Fruit fly (Drosophila melanogaster): Measurements from ENCODE around the gene Shmt.
"Not testable (repeated sequence)": the region's sequence is repeated elsewhere in the genome, so short reads cannot be mapped to it uniquely, and the experiment has no call there.

Shmt gene

dm6 chrX:5916494-5917309, at the start of gene Shmt, which contains the start of gene CG3726:
Gene Shmt, minus strand, starts transcription at chrX:5916797.
Gene CG3726, plus strand, starts transcription at chrX:5917097.
- TF ChIP-seq Dll (optimal IDR thresholded peaks at IDR 0.05) (no peak), EcR (GFP tag; optimal IDR thresholded peaks at IDR 0.05) (no peak), psq (optimal IDR thresholded peaks at IDR 0.05) (no peak), CG8478 (optimal IDR thresholded peaks at IDR 0.05) (no peak), pan (optimal IDR thresholded peaks at IDR 0.05) (no peak), usp (GFP tag; optimal IDR thresholded peaks at IDR 0.05) (no peak)

- no peak for TF ChIP-seq CG8478 (optimal IDR thresholded peaks at IDR 0.05)
- TF ChIP-seq pan (optimal IDR thresholded peaks at IDR 0.05), result no peak
- TF ChIP-seq EcR (GFP tag; optimal IDR thresholded peaks at IDR 0.05), result no peak
- no peak for TF ChIP-seq psq (optimal IDR thresholded peaks at IDR 0.05)
- TF ChIP-seq Dll (optimal IDR thresholded peaks at IDR 0.05), result no peak
- TF ChIP-seq usp (GFP tag; optimal IDR thresholded peaks at IDR 0.05), result no peak
These were observed 49.2 kb upstream of the Shmt start, which contains the start of gene Grip for dm6 chrX:5965517-5966397. Gene Grip, plus strand, starts transcription at chrX:5966279.

dm6 chrX:5964169-5964686, 47.6 kb upstream of the Shmt start:
- TF ChIP-seq Dll (optimal IDR thresholded peaks at IDR 0.05) (no peak), psq (optimal IDR thresholded peaks at IDR 0.05) (no peak), usp (GFP tag; optimal IDR thresholded peaks at IDR 0.05) (no peak), CG8478 (optimal IDR thresholded peaks at IDR 0.05) (no peak), pan (optimal IDR thresholded peaks at IDR 0.05) (no peak), EcR (GFP tag; optimal IDR thresholded peaks at IDR 0.05) (no peak)

dm6 chrX:5956646-5957441, 40.2 kb upstream of the Shmt start:
- TF ChIP-seq Dll (optimal IDR thresholded peaks at IDR 0.05) (no peak), psq (optimal IDR thresholded peaks at IDR 0.05) (no peak), pan (optimal IDR thresholded peaks at IDR 0.05) (no peak), CG8478 (optimal IDR thresholded peaks at IDR 0.05) (no peak)

dm6 chrX:5955207-5955679, 38.6 kb upstream of the Shmt start, which contains the start of gene CG6067:
Gene CG6067, plus strand, starts transcription at chrX:5955629.
- TF ChIP-seq EcR (GFP tag; optimal IDR thresholded peaks at IDR 0.05) (no peak), pan (optimal IDR thresholded peaks at IDR 0.05) (no peak), CG8478 (optimal IDR thresholded peaks at IDR 0.05) (no peak), psq (optimal IDR thresholded peaks at IDR 0.05) (no peak), Dll (optimal IDR thresholded peaks at IDR 0.05) (no peak), usp (GFP tag; optimal IDR thresholded peaks at IDR 0.05) (no peak)

dm6 chrX:5952265-5952664, 35.7 kb upstream of the Shmt start, which contains the start of gene CG6048:
Gene CG6048, plus strand, starts transcription at chrX:5952565.
- TF ChIP-seq EcR (GFP tag; optimal IDR thresholded peaks at IDR 0.05), result no peak
- TF ChIP-seq pan (optimal IDR thresholded peaks at IDR 0.05), result no peak
- no peak for TF ChIP-seq Dll (optimal IDR thresholded peaks at IDR 0.05)
- TF ChIP-seq CG8478 (optimal IDR thresholded peaks at IDR 0.05), result no peak
- TF ChIP-seq usp (GFP tag; optimal IDR thresholded peaks at IDR 0.05), result no peak
- no peak for TF ChIP-seq psq (optimal IDR thresholded peaks at IDR 0.05)

- TF ChIP-seq pan (optimal IDR thresholded peaks at IDR 0.05), result no peak
- no peak for TF ChIP-seq CG8478 (optimal IDR thresholded peaks at IDR 0.05)
- no peak for TF ChIP-seq usp (GFP tag; optimal IDR thresholded peaks at IDR 0.05)
- no peak for TF ChIP-seq EcR (GFP tag; optimal IDR thresholded peaks at IDR 0.05)
- no peak for TF ChIP-seq Dll (optimal IDR thresholded peaks at IDR 0.05)
- TF ChIP-seq psq (optimal IDR thresholded peaks at IDR 0.05), result no peak
These were observed 33.4 kb upstream of the Shmt start, which contains the start of gene CG32755 for dm6 chrX:5949951-5950350. Gene CG32755, plus strand, starts transcription at chrX:5950251.

- TF ChIP-seq CG8478 (optimal IDR thresholded peaks at IDR 0.05), result no peak
- no peak for TF ChIP-seq EcR (GFP tag; optimal IDR thresholded peaks at IDR 0.05)
- TF ChIP-seq Dll (optimal IDR thresholded peaks at IDR 0.05), result no peak
These were observed 31.4 kb upstream of the Shmt start, which contains the start of gene CG6041 for dm6 chrX:5947870-5948498. Gene CG6041, plus strand, starts transcription at chrX:5948160.

- TF ChIP-seq Dll (optimal IDR thresholded peaks at IDR 0.05); psq (optimal IDR thresholded peaks at IDR 0.05); usp (GFP tag; optimal IDR thresholded peaks at IDR 0.05): not testable (repeated sequence)
These were observed 28.6 kb upstream of the Shmt start, which contains the start of gene CG32756 for dm6 chrX:5945052-5945830. Gene CG32756, plus strand, starts transcription at chrX:5945682.

dm6 chrX:5942306-5942705, 25.7 kb upstream of the Shmt start, which contains the start of gene CG12728:
Gene CG12728, plus strand, starts transcription at chrX:5942606.
- TF ChIP-seq usp (GFP tag; optimal IDR thresholded peaks at IDR 0.05); CG8478 (optimal IDR thresholded peaks at IDR 0.05); psq (optimal IDR thresholded peaks at IDR 0.05): not testable (repeated sequence)
